Fruit fly (Drosophila melanogaster) whole organism, wandering third instar larva: ENCODE measurements around the gene TwdlM.

Source experiments
- Abd-B ChIP-seq: fragments of >200 bp; optimal IDR thresholded peaks from 2 replicates; lab custom pipeline; 2017; ENCODE audit warnings: missing biosample characterization, missing genetic modification characterization
- CG32264 ChIP-seq: fragments of 200-800 bp; sonication (Bioruptor generic); optimal IDR thresholded peaks from 2 replicates; lab custom pipeline; 2016; ENCODE audit warnings: missing biosample characterization, missing genetic modification characterization
- CG9705 ChIP-seq: fragments of 200-800 bp; sonication (Bioruptor generic); optimal IDR thresholded peaks from 2 replicates; lab custom pipeline; 2018; ENCODE audit warnings: missing biosample characterization, mild to moderate bottlenecking, missing genetic modification characterization
- CrebA ChIP-seq: fragments of 200-800 bp; sonication (Bioruptor generic); optimal IDR thresholded peaks from 2 replicates; lab custom pipeline; 2016; ENCODE audit warnings: missing biosample characterization, mild to moderate bottlenecking, missing genetic modification characterization, borderline replicate concordance
- Dfd ChIP-seq: fragments of >200 bp; optimal IDR thresholded peaks from 2 replicates; lab custom pipeline; 2017; ENCODE audit warnings: missing biosample characterization, missing genetic modification characterization
- Dif ChIP-seq: fragments of 200-275, 200-300 bp; sonication (Bioruptor generic); optimal IDR thresholded peaks from 2 replicates; lab custom pipeline; 2018; ENCODE audit warnings: missing biosample characterization, missing genetic modification characterization; ENCODE audit not compliant: partially characterized antibody
- GATAd ChIP-seq: sonication (Bioruptor generic); optimal IDR thresholded peaks from 2 replicates; lab custom pipeline; 2016; ENCODE audit warnings: missing biosample characterization, missing genetic modification characterization
- Hr78 ChIP-seq: fragments of >200 bp; optimal IDR thresholded peaks from 2 replicates; lab custom pipeline; 2017; ENCODE audit warnings: missing biosample characterization, missing genetic modification characterization
- Hr83 ChIP-seq: fragments of 200-300 bp; sonication (Bioruptor generic); optimal IDR thresholded peaks from 2 replicates; lab custom pipeline; 2016; ENCODE audit warnings: missing biosample characterization, mild to moderate bottlenecking, missing genetic modification characterization, moderate library complexity; ENCODE audit not compliant: poor library complexity, severe bottlenecking
- Jra ChIP-seq: sonication (Bioruptor generic); optimal IDR thresholded peaks from 2 replicates; lab custom pipeline; 2016; ENCODE audit warnings: missing biosample characterization, missing genetic modification characterization
- Mio ChIP-seq: sonication (Bioruptor generic); optimal IDR thresholded peaks from 2 replicates; lab custom pipeline; 2016; ENCODE audit warnings: missing biosample characterization, missing genetic modification characterization
- Myc ChIP-seq: fragments of >200 bp; optimal IDR thresholded peaks from 2 replicates; lab custom pipeline; 2017
- N ChIP-seq: fragments of >200 bp; optimal IDR thresholded peaks from 2 replicates; lab custom pipeline; 2018; ENCODE audit warnings: missing biosample characterization, missing external identifiers, missing genetic modification characterization
- OdsH ChIP-seq: fragments of 200-800 bp; sonication (Bioruptor generic); optimal IDR thresholded peaks from 2 replicates; lab custom pipeline; 2016; ENCODE audit warnings: missing biosample characterization, mild to moderate bottlenecking, missing genetic modification characterization
- Rel ChIP-seq, 2 experiments: fragments of 200-800 bp; sonication (Bioruptor generic) in 1 of 2; optimal IDR thresholded peaks; 2 replicates in 1 of 2; 3 replicates in 1 of 2; lab custom pipeline; 2016 to 2019; ENCODE audit warnings: mild to moderate bottlenecking in 2 of 2, missing biosample characterization in 2 of 2, missing genetic modification characterization in 2 of 2, moderate library complexity in 1 of 2
- Sp1 ChIP-seq: fragments of 200-800 bp; sonication (Bioruptor generic); optimal IDR thresholded peaks from 3 replicates; lab custom pipeline; 2019; ENCODE audit warnings: missing biosample characterization, mild to moderate bottlenecking, missing genetic modification characterization, moderate library complexity
- br ChIP-seq: fragments of 200-800 bp; sonication (Bioruptor generic); optimal IDR thresholded peaks from 2 replicates; lab custom pipeline; 2016; ENCODE audit warnings: missing biosample characterization, missing genetic modification characterization
- brk ChIP-seq: fragments of 200-800 bp; sonication (Bioruptor generic); optimal IDR thresholded peaks from 2 replicates; lab custom pipeline; 2016; ENCODE audit warnings: missing biosample characterization, mild to moderate bottlenecking, missing genetic modification characterization
- dl ChIP-seq, 2 experiments: fragments of 175-275, 200-275 bp in 1 of 2; fragments of 200-275 bp in 1 of 2; sonication (Bioruptor generic); optimal IDR thresholded peaks; lab custom pipeline; 2018; ENCODE audit warnings: mild to moderate bottlenecking in 2 of 2, missing biosample characterization in 2 of 2, missing genetic modification characterization in 2 of 2, moderate library complexity in 2 of 2; ENCODE audit not compliant: partially characterized antibody in 2 of 2, insufficient read depth in 1 of 2
- dsf ChIP-seq: sonication (Bioruptor generic); optimal IDR thresholded peaks from 2 replicates; lab custom pipeline; 2016; ENCODE audit warnings: missing biosample characterization, missing genetic modification characterization, borderline replicate concordance
- ey ChIP-seq: fragments of 200-800 bp; sonication (Bioruptor generic); optimal IDR thresholded peaks from 2 replicates; lab custom pipeline; 2016; ENCODE audit warnings: missing biosample characterization, missing genetic modification characterization
- foxo ChIP-seq, 2 experiments: fragments of 200-800 bp; sonication (Bioruptor generic); optimal IDR thresholded peaks; 2 replicates in 1 of 2; 3 replicates in 1 of 2; lab custom pipeline; 2016 to 2017; ENCODE audit warnings: missing biosample characterization in 2 of 2, missing genetic modification characterization in 2 of 2
- fru ChIP-seq: fragments of 200-800 bp; sonication (Bioruptor generic); optimal IDR thresholded peaks from 3 replicates; lab custom pipeline; 2016; ENCODE audit warnings: missing biosample characterization, mild to moderate bottlenecking, missing genetic modification characterization
- h ChIP-seq: fragments of 200-800 bp; sonication (Bioruptor generic); optimal IDR thresholded peaks from 3 replicates; lab custom pipeline; 2016; ENCODE audit warnings: missing biosample characterization, mild to moderate bottlenecking, missing genetic modification characterization
- lola ChIP-seq: fragments of >200 bp; optimal IDR thresholded peaks from 2 replicates; lab custom pipeline; 2017; ENCODE audit warnings: missing biosample characterization, missing genetic modification characterization
- pan ChIP-seq: fragments of >200 bp; optimal IDR thresholded peaks from 2 replicates; lab custom pipeline; 2017
- psq ChIP-seq: fragments of 200-800 bp; sonication (Bioruptor generic); optimal IDR thresholded peaks from 3 replicates; lab custom pipeline; 2017; ENCODE audit warnings: missing biosample characterization, mild to moderate bottlenecking, missing genetic modification characterization, moderate library complexity
- rgr ChIP-seq: fragments of 200-800 bp; sonication (Bioruptor generic); optimal IDR thresholded peaks from 3 replicates; lab custom pipeline; 2016; ENCODE audit warnings: missing biosample characterization, mild to moderate bottlenecking, missing genetic modification characterization
- tai ChIP-seq: sonication (Bioruptor generic); optimal IDR thresholded peaks from 2 replicates; lab custom pipeline; 2016; ENCODE audit warnings: missing biosample characterization, missing genetic modification characterization
- usp ChIP-seq: fragments of >200 bp; optimal IDR thresholded peaks from 2 replicates; lab custom pipeline; 2017; ENCODE audit warnings: missing biosample characterization, missing genetic modification characterization
- woc ChIP-seq: sonication (Bioruptor generic); optimal IDR thresholded peaks from 2 replicates; lab custom pipeline; 2016; ENCODE audit warnings: missing biosample characterization, mild to moderate bottlenecking, missing genetic modification characterization

Gene TwdlM

dm6 chr3R:26633010-26633409, 14.1 kb downstream of the TwdlM start:
- TF ChIP-seq tai (GFP tag; lab: Kevin White, UChicago), result no peak
- no peak for TF ChIP-seq Jra (GFP tag; lab: Kevin White, UChicago)
- no peak for TF ChIP-seq br (GFP tag; lab: Kevin White, UChicago)
- no peak for TF ChIP-seq Myc (lab: Kevin White, UChicago)
- TF ChIP-seq dl (GFP tag; optimal IDR thresholded peaks at IDR 0.05; lab: Kevin White, UChicago; ENCODE audit: insufficient read depth in 1 of 2, partially characterized antibody in 2 of 2), result no peak
- no peak for TF ChIP-seq h (GFP tag; lab: Kevin White, UChicago)
- TF ChIP-seq brk (GFP tag; lab: Kevin White, UChicago), result no peak
- no peak for TF ChIP-seq Hr78
- TF ChIP-seq pan (lab: Kevin White, UChicago), result no peak
- TF ChIP-seq foxo (GFP tag; optimal IDR thresholded peaks at IDR 0.05; lab: Kevin White, UChicago), result no peak
- TF ChIP-seq Mio (GFP tag; lab: Kevin White, UChicago), result no peak
- TF ChIP-seq usp (GFP tag; lab: Kevin White, UChicago), result no peak

- TF ChIP-seq tai (GFP tag; lab: Kevin White, UChicago) (no peak), fru (GFP tag; lab: Kevin White, UChicago) (no peak), Mio (GFP tag; lab: Kevin White, UChicago) (no peak), Hr83 (GFP tag; lab: Kevin White, UChicago) (no peak), brk (GFP tag; lab: Kevin White, UChicago) (no peak), lola (GFP tag; lab: Kevin White, UChicago) (no peak), OdsH (no peak), GATAd (GFP tag; lab: Kevin White, UChicago) (no peak), Rel (GFP tag; optimal IDR thresholded peaks at IDR 0.05; lab: Kevin White, UChicago) (no peak), Rel (tag; optimal IDR thresholded peaks at IDR 0.05; lab: Kevin White, UChicago) (no peak), br (GFP tag; lab: Kevin White, UChicago) (no peak), CrebA (GFP tag; lab: Kevin White, UChicago) (no peak), h (GFP tag; lab: Kevin White, UChicago) (no peak), Abd-B (GFP tag; lab: Kevin White, UChicago) (no peak)
Observed at dm6 chr3R:26633432-26633831, 14.5 kb downstream of the TwdlM start, which contains the start of gene TwdlH. Gene TwdlH (plus strand): TSS chr3R:26633732.

- TF ChIP-seq br (GFP tag; lab: Kevin White, UChicago) (no peak), Hr83 (GFP tag; lab: Kevin White, UChicago) (no peak), Abd-B (GFP tag; lab: Kevin White, UChicago) (no peak), Dif (no peak), Dfd (GFP tag; lab: Kevin White, UChicago) (no peak), lola (GFP tag; lab: Kevin White, UChicago) (no peak), psq (GFP tag; lab: Kevin White, UChicago) (no peak), pan (lab: Kevin White, UChicago) (no peak), fru (GFP tag; lab: Kevin White, UChicago) (no peak), CrebA (GFP tag; lab: Kevin White, UChicago) (no peak), h (GFP tag; lab: Kevin White, UChicago) (no peak), foxo (GFP tag; optimal IDR thresholded peaks at IDR 0.05; lab: Kevin White, UChicago) (no peak)
Observed at dm6 chr3R:26634585-26634984, 15.7 kb downstream of the TwdlM start, which contains the start of gene TwdlR. Gene TwdlR (plus strand): TSS chr3R:26634885.

- TF ChIP-seq tai (GFP tag; lab: Kevin White, UChicago) (no peak), Sp1 (GFP tag; lab: Kevin White, UChicago) (no peak), CG32264 (no peak), Dif (no peak), N (GFP tag; lab: Kevin White, UChicago) (no peak), psq (GFP tag; lab: Kevin White, UChicago) (no peak), ey (GFP tag; lab: Kevin White, UChicago) (no peak), CG9705 (GFP tag; lab: Kevin White, UChicago) (no peak)
Observed at dm6 chr3R:26636388-26636787, 17.5 kb downstream of the TwdlM start, which contains the start of gene TwdlS. Gene TwdlS (plus strand): TSS chr3R:26636688.

dm6 chr3R:26639503-26640075, 20.7 kb downstream of the TwdlM start, which contains the start of gene TwdlD:
Gene TwdlD (plus strand): TSS chr3R:26640025.
- TF ChIP-seq tai (GFP tag; lab: Kevin White, UChicago) (no peak), brk (GFP tag; lab: Kevin White, UChicago) (no peak), GATAd (GFP tag; lab: Kevin White, UChicago) (no peak), br (GFP tag; lab: Kevin White, UChicago) (no peak), Hr83 (GFP tag; lab: Kevin White, UChicago) (no peak), rgr (GFP tag; lab: Kevin White, UChicago) (no peak), dsf (GFP tag; lab: Kevin White, UChicago) (no peak), Dfd (GFP tag; lab: Kevin White, UChicago) (no peak), Sp1 (GFP tag; lab: Kevin White, UChicago) (no peak), pan (lab: Kevin White, UChicago) (no peak), woc (GFP tag; lab: Kevin White, UChicago) (no peak), Abd-B (GFP tag; lab: Kevin White, UChicago) (no peak), Dif (no peak), CG9705 (GFP tag; lab: Kevin White, UChicago) (no peak), dl (GFP tag; optimal IDR thresholded peaks at IDR 0.05; lab: Kevin White, UChicago; ENCODE audit: insufficient read depth in 1 of 2, partially characterized antibody in 2 of 2) (no peak)
